Fruit fly (Drosophila melanogaster): ENCODE measurements around the gene ND-13B.

- TF ChIP-seq CG34406 (GFP tag; optimal IDR thresholded peaks at IDR 0.05) (no peak), svp (GFP tag) (no peak), CG4318 (GFP tag; optimal IDR thresholded peaks at IDR 0.05) (no peak), Met (GFP tag; optimal IDR thresholded peaks at IDR 0.05) (no peak), CG11762 (GFP tag; optimal IDR thresholded peaks at IDR 0.05; ENCODE audit: insufficient read depth) (no peak), Smox (GFP tag; optimal IDR thresholded peaks at IDR 0.05) (no peak), Hr39 (GFP tag; optimal IDR thresholded peaks at IDR 0.05) (no peak), CG3032 (tag; optimal IDR thresholded peaks at IDR 0.05) (no peak), spab (GFP tag; optimal IDR thresholded peaks at IDR 0.05) (no peak), OdsH (GFP tag; optimal IDR thresholded peaks at IDR 0.05) (no peak)
Observed at dm6 chr3L:10702216-10702615, 8.3 kb upstream of the ND-13B start.

Measured in whole organism, prepupa.